Worm (Caenorhabditis elegans) whole organism, young adult: ENCODE measurements around the gene cest-35.2.

Source experiments
- B0035.1 ChIP-seq: sonication (generic microtip); optimal IDR thresholded peaks from 2 replicates; lab custom pipeline; 2016; ENCODE audit warnings: missing genetic modification characterization, mild to moderate bottlenecking, missing compliant biosample characterization, missing genotype, missing genetic modification reagents
- C17E4.6 ChIP-seq: fragments of 200-800 bp; sonication (Bioruptor generic); IDR thresholded peaks from 2 replicates; pipeline ENCODE4 v1.3.6; 2022; ENCODE audit warnings: missing genetic modification reagents, missing genetic modification characterization, missing compliant biosample characterization
- F10E7.11 ChIP-seq: sonication (generic microtip); optimal IDR thresholded peaks from 2 replicates; lab custom pipeline; 2017; ENCODE audit warnings: mild to moderate bottlenecking, missing genetic modification characterization, moderate library complexity, missing compliant biosample characterization
- F22D6.2 ChIP-seq: sonication (generic microtip); optimal IDR thresholded peaks from 2 replicates; lab custom pipeline; 2016; ENCODE audit warnings: mild to moderate bottlenecking, missing genetic modification characterization, missing compliant biosample characterization
- F23B12.7 ChIP-seq: sonication (generic microtip); optimal IDR thresholded peaks from 2 replicates; lab custom pipeline; 2017; ENCODE audit warnings: missing genetic modification characterization, mild to moderate bottlenecking, missing compliant biosample characterization, antibody characterized with exemption, moderate library complexity; ENCODE audit not compliant: insufficient read depth
- F52B5.7 ChIP-seq: sonication (generic microtip); optimal IDR thresholded peaks from 2 replicates; lab custom pipeline; 2016; ENCODE audit warnings: mild to moderate bottlenecking, missing genetic modification characterization, missing compliant biosample characterization
- F57A8.1 ChIP-seq: fragments of 200-800 bp; sonication (Bioruptor generic); optimal IDR thresholded peaks from 2 replicates; lab custom pipeline; 2018; ENCODE audit warnings: mild to moderate bottlenecking, missing genetic modification characterization, moderate library complexity, missing compliant biosample characterization
- K11D2.4 ChIP-seq: fragments of 200-800 bp; sonication (Bioruptor generic); IDR thresholded peaks from 2 replicates; pipeline ENCODE4 v1.3.6; 2022; ENCODE audit warnings: missing genetic modification reagents, missing genetic modification characterization, missing compliant biosample characterization
- T26A5.8 ChIP-seq: sonication (generic microtip); optimal IDR thresholded peaks from 2 replicates; lab custom pipeline; 2016; ENCODE audit warnings: missing genetic modification characterization, missing compliant biosample characterization
- Y53F4B.3 ChIP-seq: fragments of 200-800 bp; sonication (Bioruptor generic); IDR thresholded peaks from 2 replicates; pipeline ENCODE4 v1.3.6; 2022; ENCODE audit warnings: missing genetic modification reagents, missing genetic modification characterization, missing compliant biosample characterization
- Y79H2A.3 ChIP-seq: fragments of 200-800 bp; sonication (Bioruptor generic); conservative IDR thresholded peaks from 2 replicates; pipeline ENCODE4 v1.3.6; 2022; ENCODE audit warnings: missing genetic modification reagents, missing genetic modification characterization, missing compliant biosample characterization
- attf-5 ChIP-seq: fragments of 200-800 bp; sonication (Bioruptor generic); optimal IDR thresholded peaks from 2 replicates; lab custom pipeline; 2018; ENCODE audit warnings: mild to moderate bottlenecking, missing genetic modification characterization, missing compliant biosample characterization
- bed-1 ChIP-seq: fragments of 200-800 bp; sonication (Bioruptor generic); IDR thresholded peaks from 2 replicates; pipeline ENCODE4 v1.3.6; 2022; ENCODE audit warnings: missing genetic modification reagents, missing genetic modification characterization, missing compliant biosample characterization
- bed-2 ChIP-seq: fragments of 200-800 bp; sonication (Bioruptor generic); IDR thresholded peaks from 2 replicates; pipeline ENCODE4 v1.3.6; 2022; ENCODE audit warnings: missing genetic modification reagents, missing genetic modification characterization, missing compliant biosample characterization
- ceh-27 ChIP-seq: fragments of 200-800 bp; sonication (Bioruptor generic); optimal IDR thresholded peaks from 2 replicates; lab custom pipeline; 2018; ENCODE audit warnings: mild to moderate bottlenecking, missing genetic modification characterization, moderate library complexity, missing compliant biosample characterization
- ceh-79 ChIP-seq: sonication (generic microtip); optimal IDR thresholded peaks from 2 replicates; lab custom pipeline; 2017; ENCODE audit warnings: mild to moderate bottlenecking, missing genetic modification characterization, missing compliant biosample characterization
- chd-7 ChIP-seq: sonication (generic microtip); optimal IDR thresholded peaks from 2 replicates; lab custom pipeline; 2016; ENCODE audit warnings: mild to moderate bottlenecking, missing genetic modification characterization, moderate library complexity, missing compliant biosample characterization
- dpff-1 ChIP-seq: sonication (generic microtip); optimal IDR thresholded peaks from 2 replicates; lab custom pipeline; 2017; ENCODE audit warnings: mild to moderate bottlenecking, missing genetic modification characterization, missing compliant biosample characterization
- efl-1 ChIP-seq: fragments of 150-350 bp; optimal IDR thresholded peaks from 2 replicates; lab custom pipeline; 2014; ENCODE audit warnings: missing biosample characterization, missing genetic modification reagents, missing genetic modification characterization
- egl-44 ChIP-seq: fragments of 200-800 bp; sonication (Bioruptor generic); IDR thresholded peaks from 2 replicates; pipeline ENCODE4 v1.3.6; 2022; ENCODE audit warnings: missing genetic modification reagents, missing genetic modification characterization, missing compliant biosample characterization
- gei-17 ChIP-seq: fragments of 200-800 bp; sonication (Bioruptor generic); optimal IDR thresholded peaks from 2 replicates; lab custom pipeline; 2018; ENCODE audit warnings: mild to moderate bottlenecking, missing genetic modification characterization, missing compliant biosample characterization
- him-1 ChIP-seq: sonication (generic microtip); optimal IDR thresholded peaks from 2 replicates; lab custom pipeline; 2016; ENCODE audit warnings: missing genotype, missing genetic modification reagents, missing genetic modification characterization, missing compliant biosample characterization
- let-607 ChIP-seq, 2 experiments: fragments of 200-800 bp in 1 of 2; sonication (Bioruptor generic) in 1 of 2; sonication (generic microtip) in 1 of 2; optimal IDR thresholded peaks; 2 replicates each; lab custom pipeline; 2016 to 2018; ENCODE audit warnings: mild to moderate bottlenecking in 2 of 2, missing compliant biosample characterization in 2 of 2, missing genetic modification characterization in 2 of 2, moderate library complexity in 2 of 2, missing genotype in 1 of 2
- lsl-1 ChIP-seq: fragments of 200-800 bp; sonication (Bioruptor generic); optimal IDR thresholded peaks from 2 replicates; lab custom pipeline; 2018; ENCODE audit warnings: mild to moderate bottlenecking, missing genetic modification characterization, moderate library complexity, missing compliant biosample characterization
- madf-10 ChIP-seq: sonication (generic microtip); optimal IDR thresholded peaks from 2 replicates; lab custom pipeline; 2016; ENCODE audit warnings: mild to moderate bottlenecking, missing genetic modification characterization, missing compliant biosample characterization
- madf-3 ChIP-seq: fragments of 200-800 bp; sonication (Bioruptor generic); IDR thresholded peaks from 2 replicates; pipeline ENCODE4 v1.3.6; 2022; ENCODE audit warnings: missing genetic modification reagents, missing genetic modification characterization, missing compliant biosample characterization
- madf-8 ChIP-seq: fragments of 200-800 bp; sonication (Bioruptor generic); conservative IDR thresholded peaks from 2 replicates; pipeline ENCODE4 v1.3.6; 2022; ENCODE audit warnings: missing genetic modification reagents, missing genetic modification characterization, missing compliant biosample characterization
- nfyb-1 ChIP-seq: fragments of 200-800 bp; sonication (Bioruptor generic); IDR thresholded peaks from 2 replicates; pipeline ENCODE4 v1.3.6; 2022; ENCODE audit warnings: missing genetic modification reagents, missing genetic modification characterization, missing compliant biosample characterization
- nhr-120 ChIP-seq: fragments of 200-800 bp; sonication (Bioruptor generic); IDR thresholded peaks from 2 replicates; pipeline ENCODE4 v1.3.6; 2022; ENCODE audit warnings: missing genetic modification characterization, missing compliant biosample characterization
- nhr-27 ChIP-seq: fragments of 200-800 bp; sonication (Bioruptor generic); optimal IDR thresholded peaks from 2 replicates; lab custom pipeline; 2018; ENCODE audit warnings: mild to moderate bottlenecking, missing genetic modification characterization, moderate library complexity, missing compliant biosample characterization
- pbrm-1 ChIP-seq: fragments of 200-800 bp; sonication (Bioruptor generic); IDR thresholded peaks from 2 replicates; pipeline ENCODE4 v1.3.6; 2022; ENCODE audit warnings: missing genetic modification reagents, missing genetic modification characterization, missing compliant biosample characterization
- pha-4 ChIP-seq: fragments of 150-350 bp; sonication (generic microtip); optimal IDR thresholded peaks from 2 replicates; lab custom pipeline; 2014; ENCODE audit warnings: missing biosample characterization, missing genetic modification reagents, missing genetic modification characterization
- rec-8 ChIP-seq, 2 experiments: sonication (generic microtip); optimal IDR thresholded peaks; 2 replicates each; lab custom pipeline; 2016; ENCODE audit warnings: mild to moderate bottlenecking in 2 of 2, missing genetic modification characterization in 2 of 2, missing genetic modification reagents in 2 of 2, missing genotype in 2 of 2, missing biosample characterization in 1 of 2, missing compliant biosample characterization in 1 of 2, moderate library complexity in 1 of 2
- snpc-4 ChIP-seq, 5 experiments: fragments of 150-350 bp in 1 of 5; sonication (generic microtip) in 4 of 5; optimal IDR thresholded peaks; 2 replicates each; lab custom pipeline; 2014 to 2018; ENCODE audit warnings: missing genetic modification characterization in 5 of 5, missing biosample characterization in 3 of 5, antibody characterized with exemption in 2 of 5, mild to moderate bottlenecking in 2 of 5, missing compliant biosample characterization in 2 of 5, missing genotype in 2 of 5, moderate library complexity in 2 of 5, missing genetic modification reagents in 1 of 5
- tbx-9 ChIP-seq: sonication (generic microtip); optimal IDR thresholded peaks from 2 replicates; lab custom pipeline; 2016; ENCODE audit warnings: borderline replicate concordance, missing genetic modification characterization, inconsistent platforms, missing compliant biosample characterization
- unc-130 ChIP-seq: sonication (generic microtip); optimal IDR thresholded peaks from 2 replicates; lab custom pipeline; 2016; ENCODE audit warnings: missing genetic modification reagents, missing genetic modification characterization, missing compliant biosample characterization
- zfh-2 ChIP-seq: fragments of 200-800 bp; sonication (Bioruptor generic); conservative IDR thresholded peaks from 2 replicates; pipeline ENCODE4 v1.3.6; 2022; ENCODE audit warnings: missing genetic modification reagents, missing genetic modification characterization, missing compliant biosample characterization
- ztf-26 ChIP-seq: sonication (generic microtip); optimal IDR thresholded peaks from 2 replicates; lab custom pipeline; 2017; ENCODE audit warnings: missing genetic modification characterization, missing compliant biosample characterization

cest-35.2 gene

ce11 chrV:5265581-5265980 lies 28.6 kb upstream of the cest-35.2 start, which contains the start of the genes srt-69 and B0238.12:
Gene srt-69 (minus strand): TSS chrV:5265681.
Gene B0238.12 (plus strand): TSS chrV:5265844.
- TF ChIP-seq lsl-1 (GFP tag; lab: Kevin White, UChicago) (no peak), tbx-9 (tag; lab: Kevin White, UChicago) (no peak), ztf-26 (tag; lab: Kevin White, UChicago) (no peak), snpc-4 (GFP tag; optimal IDR thresholded peaks at IDR 0.05; lab: Kevin White, UChicago) (no peak), snpc-4 (tag; optimal IDR thresholded peaks at IDR 0.05; lab: Kevin White, UChicago) (no peak), gei-17 (GFP tag; lab: Kevin White, UChicago) (no peak), F10E7.11 (tag; lab: Kevin White, UChicago) (no peak), Y79H2A.3 (no peak), dpff-1 (tag; lab: Kevin White, UChicago) (no peak), madf-10 (tag; lab: Kevin White, UChicago) (no peak), attf-5 (no peak), unc-130 (GFP tag; lab: Kevin White, UChicago) (no peak), pha-4 (tag; lab: Kevin White, UChicago) (no peak), F23B12.7 (tag; lab: Kevin White, UChicago) (no peak), zfh-2 (GFP tag; lab: Robert Waterston, UW) (no peak), T26A5.8 (tag; lab: Kevin White, UChicago) (no peak), K11D2.4 (GFP tag; lab: Robert Waterston, UW) (no peak), F22D6.2 (tag; lab: Kevin White, UChicago) (no peak), chd-7 (tag; lab: Kevin White, UChicago) (no peak), F52B5.7 (tag; lab: Kevin White, UChicago) (no peak)

ce11 chrV:5262999-5263398 lies 26.0 kb upstream of the cest-35.2 start, which contains the start of gene cest-30:
Gene cest-30 (minus strand): TSS chrV:5263099.
- TF ChIP-seq egl-44 (GFP tag; lab: Robert Waterston, UW) (no peak), efl-1 (GFP tag; lab: Kevin White, UChicago) (no peak), F22D6.2 (tag; lab: Kevin White, UChicago) (no peak), C17E4.6 (GFP tag; lab: Robert Waterston, UW) (no peak), bed-2 (no peak), B0035.1 (no peak), nhr-120 (GFP tag; lab: Robert Waterston, UW) (no peak), let-607 (tag; optimal IDR thresholded peaks at IDR 0.05; lab: Kevin White, UChicago) (no peak), nfyb-1 (GFP tag; lab: Robert Waterston, UW) (no peak), rec-8 (tag; optimal IDR thresholded peaks at IDR 0.05; lab: Kevin White, UChicago) (no peak), him-1 (tag; lab: Kevin White, UChicago) (no peak), pbrm-1 (GFP tag; lab: Robert Waterston, UW) (no peak), F57A8.1 (GFP tag; lab: Kevin White, UChicago) (no peak), ceh-79 (tag; lab: Kevin White, UChicago) (no peak), ceh-27 (GFP tag; lab: Kevin White, UChicago) (no peak), nhr-27 (tag; lab: Kevin White, UChicago) (no peak)

ce11 chrV:5259448-5259847 lies 22.4 kb upstream of the cest-35.2 start, which contains the start of gene srt-70:
Gene srt-70 (minus strand): TSS chrV:5259548.
- TF ChIP-seq F57A8.1 (GFP tag; lab: Kevin White, UChicago): no peak
- TF ChIP-seq madf-3 (GFP tag; lab: Robert Waterston, UW): no peak
- TF ChIP-seq let-607 (tag; optimal IDR thresholded peaks at IDR 0.05; lab: Kevin White, UChicago): no peak
- no peak for TF ChIP-seq bed-1 (GFP tag; lab: Robert Waterston, UW)
- no peak for TF ChIP-seq nfyb-1 (GFP tag; lab: Robert Waterston, UW)
- no peak for TF ChIP-seq madf-10 (tag; lab: Kevin White, UChicago)
- TF ChIP-seq madf-8 (GFP tag; lab: Robert Waterston, UW): no peak
- no peak for TF ChIP-seq Y53F4B.3
- TF ChIP-seq B0035.1: no peak
